Fruit fly (Drosophila melanogaster): ENCODE results near the gene yip2.
A peak's percentile ranks its signal among the peaks of the same experiment; 100 is the strongest.

Gene yip2

DNA sequence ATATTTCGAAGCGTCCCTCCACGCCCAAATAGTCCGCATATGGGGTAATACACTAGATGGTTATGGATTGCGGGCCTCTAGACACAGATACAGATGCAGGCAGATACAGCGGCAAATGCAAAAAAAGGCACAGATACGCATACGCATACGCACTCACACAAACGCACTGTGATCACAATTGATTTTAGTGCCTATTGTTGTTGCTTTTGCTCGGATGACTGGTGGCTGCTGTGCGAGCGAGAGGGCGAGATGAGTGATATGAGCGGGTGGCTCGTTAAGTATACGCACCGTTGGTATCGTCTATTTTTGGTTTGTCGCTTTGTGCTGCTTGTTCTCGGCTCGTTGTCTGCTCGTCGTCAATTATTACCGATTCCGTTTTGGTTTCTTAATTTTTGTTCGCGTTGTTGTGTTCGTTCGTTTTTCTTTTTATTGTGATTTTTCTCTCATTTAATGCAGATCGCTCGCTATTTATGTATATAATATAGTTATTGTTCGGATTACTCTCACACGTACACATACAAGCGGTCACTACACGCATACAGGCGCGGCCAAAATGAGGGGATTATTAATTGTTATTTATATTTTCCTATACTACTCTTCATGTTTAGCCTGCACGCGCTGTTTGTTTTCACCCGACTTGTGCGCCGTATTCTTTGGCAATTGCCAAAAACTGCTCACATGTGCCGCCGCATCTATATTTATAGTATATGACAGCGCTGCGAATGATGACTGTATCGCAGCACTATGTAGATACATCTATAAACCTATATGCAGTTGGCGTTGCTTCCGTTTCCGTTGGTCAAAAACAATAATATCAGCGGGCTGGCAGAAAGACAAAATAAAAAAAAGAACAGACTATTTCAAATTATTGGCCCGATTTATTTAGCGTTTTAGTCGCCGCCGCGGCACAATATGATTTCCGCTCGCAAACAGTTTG is 7.5 kb upstream of the yip2 start (continued):
- TF ChIP-seq z (GFP tag; IDR thresholded peaks at IDR 0.05) (peak; percentile 54; the same call in 1 of the 3 replicates), CG18599 (GFP tag; optimal IDR thresholded peaks at IDR 0.05) (no peak), Nf-YC (tag; optimal IDR thresholded peaks at IDR 0.05) (peak; percentile 48), Ptx1 (GFP tag; IDR thresholded peaks at IDR 0.05) (no peak), gcm (GFP tag; optimal IDR thresholded peaks at IDR 0.05) (peak; percentile 9), Sox100B (GFP tag; optimal IDR thresholded peaks at IDR 0.05) (peak; percentile 4), Trl (optimal IDR thresholded peaks at IDR 0.05) (peak in 1 of 2 experiments; percentile 9), Trl (GFP tag; optimal IDR thresholded peaks at IDR 0.05) (no peak), kni (GFP tag; optimal IDR thresholded peaks at IDR 0.05) (peak; percentile 27), CG16815 (GFP tag; optimal IDR thresholded peaks at IDR 0.05) (no peak), vvl (GFP tag; IDR thresholded peaks at IDR 0.05) (peak; percentile 7; the same call in 1 of the 2 replicates), caup (GFP tag; optimal IDR thresholded peaks at IDR 0.05; ENCODE audit: severe bottlenecking) (peak; percentile 11), grn (GFP tag; optimal IDR thresholded peaks at IDR 0.05) (peak; percentile 14), MBD-R2 (GFP tag; IDR thresholded peaks at IDR 0.05) (peak; percentile 20; the same call in 1 of the 2 replicates), row (GFP tag; IDR thresholded peaks at IDR 0.05) (peak; percentile 26; the same call in 1 of the 3 replicates), nau (GFP tag; optimal IDR thresholded peaks at IDR 0.05) (peak; percentile 30), sd (tag; optimal IDR thresholded peaks at IDR 0.05) (peak; percentile 40), twi (tag; optimal IDR thresholded peaks at IDR 0.05) (no peak)

DNA sequence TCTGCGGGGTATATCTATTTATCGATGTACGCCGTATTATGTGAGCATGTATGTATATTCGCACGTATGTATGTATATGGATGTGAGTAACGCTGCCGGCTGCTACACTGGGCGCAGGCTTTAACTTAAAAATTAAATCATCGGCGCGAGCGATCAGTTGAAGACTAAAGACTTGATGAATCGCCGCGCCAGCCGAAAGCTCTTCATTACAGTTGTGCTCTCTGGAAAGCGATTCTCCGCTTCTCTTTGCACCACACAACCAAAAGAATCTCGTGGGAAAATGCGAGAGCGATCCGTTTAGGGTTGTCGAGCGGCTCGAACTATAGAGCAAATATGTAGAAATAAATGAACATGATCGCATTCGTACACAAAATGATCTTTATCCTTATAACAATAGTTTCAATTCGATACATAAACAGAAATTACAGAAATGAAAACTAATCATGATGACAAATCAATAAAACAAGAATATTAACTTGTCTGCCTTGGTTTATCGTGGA is 6.5 kb upstream of the yip2 start, which contains the start of gene CG13124:
Gene CG13124 (minus strand): TSS at position 166 of the 500 bp plus-strand sequence.
- TF ChIP-seq CG32532 (GFP tag; IDR thresholded peaks at IDR 0.05) (peak; percentile 73; the same call in 1 of the 2 replicates), CG9932 (GFP tag; IDR thresholded peaks at IDR 0.05) (peak; percentile 53), BEAF-32 (GFP tag; optimal IDR thresholded peaks at IDR 0.05) (no peak), Hr51 (GFP tag; optimal IDR thresholded peaks at IDR 0.05) (peak in 1 of 2 experiments; percentile 27), CG8290 (GFP tag; optimal IDR thresholded peaks at IDR 0.05) (no peak), CG8290 (tag; optimal IDR thresholded peaks at IDR 0.05) (peak in 1 of 2 experiments; percentile 46), CG2678 (tag; optimal IDR thresholded peaks at IDR 0.05) (peak; percentile 43), CG17568 (GFP tag; optimal IDR thresholded peaks at IDR 0.05) (peak; percentile 50), Fer1 (GFP tag; optimal IDR thresholded peaks at IDR 0.05) (peak; percentile 39), Trl (optimal IDR thresholded peaks at IDR 0.05) (peak; percentile 55 to 84), Trl (GFP tag; optimal IDR thresholded peaks at IDR 0.05) (no peak), kay (GFP tag; optimal IDR thresholded peaks at IDR 0.05) (peak; percentile 43), CG8089 (GFP tag; optimal IDR thresholded peaks at IDR 0.05) (no peak), unpg (GFP tag; optimal IDR thresholded peaks at IDR 0.05) (peak; percentile 32), CG3847 (GFP tag; IDR thresholded peaks at IDR 0.05) (0 out of 2 replicates have a peak, but pooled peaks have one; percentile 7), Sox102F (GFP tag; optimal IDR thresholded peaks at IDR 0.05) (peak; percentile 4), cg (GFP tag; optimal IDR thresholded peaks at IDR 0.05) (peak; percentile 46), CG17612 (GFP tag; IDR thresholded peaks at IDR 0.05) (no peak), CG12071 (GFP tag; optimal IDR thresholded peaks at IDR 0.05) (peak; percentile 38), ci (GFP tag; IDR thresholded peaks at IDR 0.05) (peak; percentile 66; the same call in 2 of the 3 replicates), mirr (GFP tag; optimal IDR thresholded peaks at IDR 0.05) (peak; percentile 57), NFAT (GFP tag; IDR thresholded peaks at IDR 0.05) (peak; percentile 25; the same call in 1 of the 2 replicates), CG14710 (tag; optimal IDR thresholded peaks at IDR 0.05) (no peak), CG11504 (tag; optimal IDR thresholded peaks at IDR 0.05) (peak; percentile 5), CG33557 (GFP tag; optimal IDR thresholded peaks at IDR 0.05) (no peak), CG10565 (GFP tag; optimal IDR thresholded peaks at IDR 0.05) (no peak), Atf6 (GFP tag; IDR thresholded peaks at IDR 0.05) (peak; percentile 59), CG10543 (GFP tag; optimal IDR thresholded peaks at IDR 0.05) (peak; percentile 61), fd64A (GFP tag; optimal IDR thresholded peaks at IDR 0.05) (no peak), so (GFP tag; IDR thresholded peaks at IDR 0.05) (peak; percentile 61; the same call in 1 of the 3 replicates), CG12155 (GFP tag; optimal IDR thresholded peaks at IDR 0.05) (no peak)

Measured in whole organism, embryonic.